Fruit fly (Drosophila melanogaster): ENCODE data around the gene eIF2Bbeta.
A peak's percentile ranks its signal among the peaks of the same experiment; 100 is the strongest.

The eIF2Bbeta gene

dm6 chrX:2727506-2727905, 23.1 kb downstream of the eIF2Bbeta start, which contains the start of gene dwg (continued):
- TF ChIP-seq CG5953 (GFP tag; IDR thresholded peaks at IDR 0.05) (no peak), nau (GFP tag; optimal IDR thresholded peaks at IDR 0.05) (no peak), CG2116 (GFP tag; optimal IDR thresholded peaks at IDR 0.05) (peak; percentile 38), insv (GFP tag; optimal IDR thresholded peaks at IDR 0.05) (no peak), oc (tag; optimal IDR thresholded peaks at IDR 0.05) (no peak), Side (GFP tag; optimal IDR thresholded peaks at IDR 0.05) (no peak), CG13296 (GFP tag; optimal IDR thresholded peaks at IDR 0.05) (no peak), CG10147 (GFP tag; optimal IDR thresholded peaks at IDR 0.05) (no peak), CG12659 (GFP tag; optimal IDR thresholded peaks at IDR 0.05) (no peak), CG14965 (GFP tag; optimal IDR thresholded peaks at IDR 0.05; ENCODE audit: borderline replicate concordance) (no peak), salm (tag; optimal IDR thresholded peaks at IDR 0.05) (no peak), kah (GFP tag; optimal IDR thresholded peaks at IDR 0.05) (no peak), otp (GFP tag; IDR thresholded peaks at IDR 0.05) (no peak), CG31388 (GFP tag; optimal IDR thresholded peaks at IDR 0.05) (no peak), Opbp (GFP tag; IDR thresholded peaks at IDR 0.05; ENCODE audit: partially characterized antibody) (peak; percentile 82; the same call in 2 of the 3 replicates), CG14667 (GFP tag; IDR thresholded peaks at IDR 0.05) (no peak), mld (GFP tag; IDR thresholded peaks at IDR 0.05; ENCODE audit: partially characterized antibody) (peak; percentile 82; the same call in 2 of the 3 replicates), toy (GFP tag; IDR thresholded peaks at IDR 0.05) (no peak), CrebB (tag; optimal IDR thresholded peaks at IDR 0.05) (no peak), br (optimal IDR thresholded peaks at IDR 0.05) (no peak), z (GFP tag; IDR thresholded peaks at IDR 0.05) (no peak), sqz (GFP tag; optimal IDR thresholded peaks at IDR 0.05) (no peak), nerfin-1 (tag; optimal IDR thresholded peaks at IDR 0.05) (no peak), peb (GFP tag; IDR thresholded peaks at IDR 0.05) (no peak), wek (GFP tag; optimal IDR thresholded peaks at IDR 0.05) (no peak), D19A (tag; optimal IDR thresholded peaks at IDR 0.05) (no peak), CG17361 (GFP tag; IDR thresholded peaks at IDR 0.05) (no peak), Hsf (GFP tag; optimal IDR thresholded peaks at IDR 0.05) (no peak), CG16779 (GFP tag; IDR thresholded peaks at IDR 0.05) (no peak), kni (GFP tag; optimal IDR thresholded peaks at IDR 0.05) (no peak), dm (GFP tag; optimal IDR thresholded peaks at IDR 0.05) (no peak), dmrt11E (tag; optimal IDR thresholded peaks at IDR 0.05) (no peak), sd (tag; optimal IDR thresholded peaks at IDR 0.05) (no peak), Mad (GFP tag; optimal IDR thresholded peaks at IDR 0.05) (no peak), CG12071 (GFP tag; optimal IDR thresholded peaks at IDR 0.05) (no peak), Ets97D (GFP tag; optimal IDR thresholded peaks at IDR 0.05) (no peak), CG30020 (tag; optimal IDR thresholded peaks at IDR 0.05) (no peak), Mrtf (GFP tag; IDR thresholded peaks at IDR 0.05) (no peak), hbn (GFP tag; IDR thresholded peaks at IDR 0.05; ENCODE audit: partially characterized antibody) (peak; percentile 83), aop (GFP tag; IDR thresholded peaks at IDR 0.05) (no peak), CHES-1-like (GFP tag; optimal IDR thresholded peaks at IDR 0.05) (no peak), fd102C (GFP tag; optimal IDR thresholded peaks at IDR 0.05) (no peak), CG9437 (GFP tag; optimal IDR thresholded peaks at IDR 0.05) (no peak), CG42726 (GFP tag; IDR thresholded peaks at IDR 0.05; ENCODE audit: partially characterized antibody) (peak; percentile 66; the same call in 1 of the 2 replicates), maf-S (GFP tag; optimal IDR thresholded peaks at IDR 0.05) (no peak), sisA (GFP tag; IDR thresholded peaks at IDR 0.05) (no peak), sr (GFP tag; IDR thresholded peaks at IDR 0.05) (no peak), tx (GFP tag; optimal IDR thresholded peaks at IDR 0.05) (no peak), Gsc (GFP tag; IDR thresholded peaks at IDR 0.05) (no peak), lilli (GFP tag; optimal IDR thresholded peaks at IDR 0.05) (no peak), Sry-δ (GFP tag; optimal IDR thresholded peaks at IDR 0.05) (peak; percentile 79), CG7372 (GFP tag; IDR thresholded peaks at IDR 0.05) (no peak)
